Fruit fly (Drosophila melanogaster) whole organism, adult: ENCODE data around the gene Rab7.

Experiments
- CG11617 ChIP-seq: fragments of 200-800 bp; sonication (Bioruptor generic); optimal IDR thresholded peaks from 2 replicates; lab custom pipeline; 2017; ENCODE audit warnings: mild to moderate bottlenecking, missing biosample characterization, missing genetic modification reagents, missing genetic modification characterization
- CG12768 ChIP-seq: fragments of 200-800 bp; sonication (Bioruptor generic); optimal IDR thresholded peaks from 2 replicates; lab custom pipeline; 2017; ENCODE audit warnings: missing biosample characterization, missing genetic modification characterization, mild to moderate bottlenecking, moderate library complexity, missing genetic modification reagents
- CG14711 ChIP-seq: fragments of 200-800 bp; sonication (Bioruptor generic); optimal IDR thresholded peaks from 2 replicates; lab custom pipeline; 2018; ENCODE audit warnings: missing biosample characterization, mild to moderate bottlenecking, missing genetic modification characterization, moderate library complexity
- CG1620 ChIP-seq: fragments of 200-800 bp; sonication (Bioruptor generic); optimal IDR thresholded peaks from 2 replicates; lab custom pipeline; 2016; ENCODE audit warnings: missing biosample characterization, missing genetic modification characterization
- CG33017 ChIP-seq: fragments of 200-800 bp; sonication (Bioruptor generic); optimal IDR thresholded peaks from 2 replicates; lab custom pipeline; 2018; ENCODE audit warnings: missing biosample characterization, mild to moderate bottlenecking, missing genetic modification characterization, moderate library complexity
- CG5204 ChIP-seq: fragments of 200-800 bp; sonication (Bioruptor generic); optimal IDR thresholded peaks from 2 replicates; lab custom pipeline; 2016; ENCODE audit warnings: missing biosample characterization, missing genetic modification characterization
- CG7045 ChIP-seq: fragments of 200-800 bp; sonication (Bioruptor generic); optimal IDR thresholded peaks from 2 replicates; lab custom pipeline; 2017; ENCODE audit warnings: missing biosample characterization, mild to moderate bottlenecking, missing genetic modification characterization
- CG7101 ChIP-seq: fragments of 200-800 bp; sonication (Bioruptor generic); optimal IDR thresholded peaks from 2 replicates; lab custom pipeline; 2018; ENCODE audit warnings: missing biosample characterization, mild to moderate bottlenecking, missing genetic modification characterization, moderate library complexity
- Clk ChIP-seq: fragments of 200-800 bp; sonication (Bioruptor generic); optimal IDR thresholded peaks from 2 replicates; lab custom pipeline; 2017; ENCODE audit warnings: missing biosample characterization, missing genetic modification characterization
- Crg-1 ChIP-seq: fragments of 200-800 bp; sonication (Bioruptor generic); optimal IDR thresholded peaks from 2 replicates; lab custom pipeline; 2016; ENCODE audit warnings: missing biosample characterization, missing genetic modification characterization
- Hr96 ChIP-seq: fragments of 200-800 bp; sonication (Bioruptor generic); optimal IDR thresholded peaks from 2 replicates; lab custom pipeline; 2016; ENCODE audit warnings: missing biosample characterization, missing genetic modification characterization
- Mnt ChIP-seq: fragments of 200-800 bp; sonication (Bioruptor generic); optimal IDR thresholded peaks from 2 replicates; lab custom pipeline; 2016; ENCODE audit warnings: missing biosample characterization, mild to moderate bottlenecking, missing genetic modification characterization
- bab1 ChIP-seq: fragments of 200-800 bp; sonication (Bioruptor generic); optimal IDR thresholded peaks from 3 replicates; lab custom pipeline; 2019; ENCODE audit warnings: missing biosample characterization, mild to moderate bottlenecking, missing genetic modification characterization, moderate library complexity
- cic ChIP-seq: fragments of 200-800 bp; sonication (Bioruptor generic); optimal IDR thresholded peaks from 2 replicates; lab custom pipeline; 2017; ENCODE audit warnings: missing biosample characterization, mild to moderate bottlenecking, missing genetic modification characterization, moderate library complexity
- cnc ChIP-seq, 2 experiments: fragments of >200 bp; optimal IDR thresholded peaks; 2 replicates each; lab custom pipeline; 2017
- kay ChIP-seq: fragments of 200-800 bp; sonication (Bioruptor generic); peaks from one replicate; lab custom pipeline; 2016; ENCODE audit warnings: missing biosample characterization, missing genetic modification characterization, borderline replicate concordance
- ovo ChIP-seq: fragments of 200-800 bp; sonication (Bioruptor generic); optimal IDR thresholded peaks from 2 replicates; lab custom pipeline; 2016; ENCODE audit warnings: missing biosample characterization, missing genetic modification characterization
- pad ChIP-seq: fragments of 200-800 bp; sonication (Bioruptor generic); optimal IDR thresholded peaks from 3 replicates; lab custom pipeline; 2017; ENCODE audit warnings: missing biosample characterization, missing genetic modification characterization, mild to moderate bottlenecking, moderate library complexity, missing genetic modification reagents
- tj ChIP-seq: fragments of 200-800 bp; sonication (Bioruptor generic); optimal IDR thresholded peaks from 3 replicates; lab custom pipeline; 2017; ENCODE audit warnings: missing biosample characterization, mild to moderate bottlenecking, missing genetic modification characterization, moderate library complexity
- toe ChIP-seq: fragments of 200-800 bp; sonication (Bioruptor generic); optimal IDR thresholded peaks from 2 replicates; lab custom pipeline; 2016; ENCODE audit warnings: missing biosample characterization, missing genetic modification characterization

Rab7 gene

DNA sequence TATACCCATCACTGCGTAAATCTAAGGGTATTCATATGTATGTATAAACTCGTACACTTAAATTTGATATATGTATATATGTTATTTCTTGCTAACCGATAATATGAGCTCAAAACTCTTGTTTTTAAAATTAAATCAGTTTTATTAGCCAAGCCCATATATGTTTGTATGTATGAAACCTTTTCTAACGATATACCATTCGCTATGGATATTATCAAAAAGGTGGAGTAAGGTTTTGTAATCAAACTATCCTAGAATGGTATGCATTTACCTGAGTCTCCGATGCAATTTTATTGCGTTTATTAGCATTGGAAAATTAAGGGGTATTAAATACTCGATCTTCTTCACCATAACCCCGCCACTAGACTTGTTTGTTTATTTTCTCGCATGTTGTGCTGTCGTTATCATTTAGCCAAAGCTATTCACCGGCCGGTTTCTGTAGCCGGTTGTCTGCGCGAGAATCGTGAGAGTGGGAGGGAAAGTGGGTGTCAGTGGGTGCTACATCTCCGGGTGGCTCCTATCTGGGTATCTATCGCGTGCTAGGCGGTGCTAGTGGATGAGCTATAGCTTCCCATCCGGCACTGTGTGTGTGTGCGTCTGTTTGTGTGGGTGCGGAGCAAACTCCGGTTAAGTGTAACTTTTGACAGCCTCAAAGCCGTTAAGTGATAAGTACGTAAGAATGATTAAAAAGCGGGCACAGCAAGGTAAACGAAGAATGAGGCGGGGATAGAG, 15.1 kb downstream of the Rab7 start:
- TF ChIP-seq pad (GFP tag; lab: Kevin White, UChicago) (no peak), CG33017 (tag; lab: Kevin White, UChicago) (no peak), Crg-1 (GFP tag; lab: Kevin White, UChicago) (no peak), bab1 (GFP tag; lab: Kevin White, UChicago) (no peak), kay (peak; percentile 66), cnc (optimal IDR thresholded peaks at IDR 0.05; lab: Kevin White, UChicago) (no peak), CG11617 (no peak), ovo (GFP tag; lab: Kevin White, UChicago) (no peak), CG12768 (GFP tag; lab: Kevin White, UChicago) (no peak), Hr96 (GFP tag; lab: Kevin White, UChicago) (no peak), Clk (GFP tag; lab: Kevin White, UChicago) (no peak), Mnt (GFP tag; lab: Kevin White, UChicago) (peak; percentile 5), CG1620 (GFP tag; lab: Kevin White, UChicago) (no peak), tj (GFP tag; lab: Kevin White, UChicago) (no peak), CG7101 (tag; lab: Kevin White, UChicago) (no peak), cic (GFP tag; lab: Kevin White, UChicago) (peak; percentile 41)

DNA sequence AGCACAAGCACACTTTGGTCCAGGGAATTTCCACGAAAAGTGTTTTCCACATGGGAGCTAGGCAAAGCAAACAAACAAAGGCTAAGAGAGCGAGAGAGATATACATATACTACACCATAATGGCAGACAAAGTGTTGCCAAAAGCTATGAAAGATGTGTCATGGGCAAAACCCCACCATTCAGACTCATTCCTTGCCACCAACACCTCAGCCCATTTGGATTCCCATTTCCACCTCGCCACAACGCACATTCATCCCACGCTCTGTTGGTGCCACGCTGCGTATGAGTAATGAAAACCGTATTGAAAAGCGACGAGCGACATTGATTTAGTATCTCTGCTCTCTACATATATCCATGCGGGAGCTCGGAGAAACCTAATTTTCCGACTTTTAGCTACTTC, 16.1 kb downstream of the Rab7 start:
- TF ChIP-seq toe (GFP tag; lab: Kevin White, UChicago) (no peak), CG7045 (GFP tag; lab: Kevin White, UChicago) (no peak), ovo (GFP tag; lab: Kevin White, UChicago) (no peak), CG14711 (tag; lab: Kevin White, UChicago) (no peak), Crg-1 (GFP tag; lab: Kevin White, UChicago) (no peak), CG5204 (GFP tag; lab: Kevin White, UChicago) (no peak), Clk (GFP tag; lab: Kevin White, UChicago) (no peak), kay (no peak), CG12768 (GFP tag; lab: Kevin White, UChicago) (no peak), cnc (optimal IDR thresholded peaks at IDR 0.05; lab: Kevin White, UChicago) (no peak), Mnt (GFP tag; lab: Kevin White, UChicago) (no peak), CG7101 (tag; lab: Kevin White, UChicago) (no peak), cic (GFP tag; lab: Kevin White, UChicago) (no peak)

DNA sequence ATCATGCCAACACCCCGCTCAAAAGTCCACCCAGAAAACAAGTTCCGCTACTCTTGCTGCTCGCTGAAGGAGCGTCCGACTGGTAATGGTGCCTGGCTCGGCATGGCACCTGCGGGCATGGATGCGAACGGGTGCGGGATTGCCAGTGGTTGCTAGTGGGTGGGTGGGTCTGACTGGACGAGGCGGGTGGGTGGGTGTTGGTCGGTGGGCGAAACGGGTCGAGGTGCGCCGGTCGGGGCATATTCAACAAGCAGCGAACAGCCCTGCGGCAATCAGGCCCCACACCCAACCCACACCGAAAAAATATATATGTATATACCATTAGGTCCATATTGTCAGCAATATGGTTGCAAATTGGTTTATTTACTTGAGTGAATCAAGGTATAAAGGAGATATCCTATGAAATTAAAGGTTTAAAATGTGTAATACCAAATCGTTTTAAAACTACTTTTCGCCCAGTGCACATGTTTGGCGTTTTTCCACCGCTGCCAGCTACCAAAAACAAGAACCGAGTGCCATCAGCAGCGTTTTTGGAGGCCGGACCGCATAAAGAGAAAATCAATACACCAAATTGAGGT, 17.9 kb downstream of the Rab7 start:
- TF ChIP-seq CG7045 (GFP tag; lab: Kevin White, UChicago) (no peak), CG33017 (tag; lab: Kevin White, UChicago) (peak; percentile 1)

DNA sequence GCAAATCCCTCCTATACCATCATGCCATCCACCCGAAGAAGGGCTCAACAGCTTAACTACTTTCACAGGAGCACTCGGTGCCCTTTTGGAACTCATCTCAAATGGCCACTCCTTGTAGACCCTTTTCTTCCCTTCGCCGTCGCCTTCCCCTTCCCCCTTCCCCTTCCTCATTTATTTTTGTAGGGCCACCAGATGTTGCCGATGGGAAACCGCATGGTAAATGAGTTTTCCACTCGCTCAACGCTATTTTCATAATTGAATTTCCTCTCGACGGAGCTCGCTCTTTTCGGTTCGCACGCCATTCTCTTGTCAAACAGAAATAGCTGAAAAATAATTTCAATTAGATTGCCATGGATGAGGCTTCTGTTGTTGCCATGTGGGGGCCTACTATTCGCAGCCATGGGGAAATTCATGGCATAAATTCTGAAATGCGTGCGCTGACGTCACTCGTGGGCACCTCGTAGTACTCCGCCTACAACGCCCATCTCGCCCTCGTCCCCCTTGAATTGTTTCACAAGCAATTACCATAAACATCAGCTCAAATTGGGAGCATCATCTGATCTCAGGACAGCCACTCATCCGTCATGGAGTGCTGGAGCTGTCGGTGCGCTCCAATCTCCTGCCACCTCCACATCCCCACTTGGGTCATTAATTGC, 19.4 kb downstream of the Rab7 start:
- TF ChIP-seq Mnt (GFP tag; lab: Kevin White, UChicago) (no peak), CG1620 (GFP tag; lab: Kevin White, UChicago) (no peak), CG5204 (GFP tag; lab: Kevin White, UChicago) (no peak), cic (GFP tag; lab: Kevin White, UChicago) (no peak), tj (GFP tag; lab: Kevin White, UChicago) (no peak), CG7045 (GFP tag; lab: Kevin White, UChicago) (no peak), pad (GFP tag; lab: Kevin White, UChicago) (no peak), toe (GFP tag; lab: Kevin White, UChicago) (no peak), cnc (optimal IDR thresholded peaks at IDR 0.05; lab: Kevin White, UChicago) (no peak), bab1 (GFP tag; lab: Kevin White, UChicago) (no peak), CG11617 (no peak), kay (no peak), CG7101 (tag; lab: Kevin White, UChicago) (no peak), Hr96 (GFP tag; lab: Kevin White, UChicago) (no peak)

DNA sequence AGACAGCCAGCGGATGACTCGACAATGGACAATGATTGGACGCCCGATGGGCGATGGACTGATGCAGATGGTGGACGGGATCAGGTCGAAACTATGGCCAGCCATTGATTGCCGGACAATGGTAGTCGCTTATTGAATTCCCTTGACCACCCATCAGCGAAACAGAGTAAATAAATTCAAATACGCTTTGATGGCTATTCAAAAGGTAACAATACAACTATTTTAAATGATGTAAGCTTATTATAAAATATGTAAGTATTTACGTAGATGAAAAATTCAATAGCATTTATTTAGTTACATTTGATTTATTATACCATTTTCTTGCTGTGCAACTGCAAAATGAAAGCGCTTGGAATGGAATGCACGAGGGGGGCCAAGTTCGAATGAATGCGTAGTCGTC, 21.8 kb downstream of the Rab7 start:
- TF ChIP-seq pad (GFP tag; lab: Kevin White, UChicago) = no peak
- TF ChIP-seq kay = no peak
- TF ChIP-seq CG1620 (GFP tag; lab: Kevin White, UChicago) = no peak
- no peak for TF ChIP-seq Hr96 (GFP tag; lab: Kevin White, UChicago)
- no peak for TF ChIP-seq Crg-1 (GFP tag; lab: Kevin White, UChicago)
- TF ChIP-seq cnc (optimal IDR thresholded peaks at IDR 0.05; lab: Kevin White, UChicago) = no peak
- TF ChIP-seq Clk (GFP tag; lab: Kevin White, UChicago) = no peak
- TF ChIP-seq CG14711 (tag; lab: Kevin White, UChicago) = no peak
- TF ChIP-seq CG12768 (GFP tag; lab: Kevin White, UChicago) = no peak
- TF ChIP-seq CG11617 = no peak
- no peak for TF ChIP-seq tj (GFP tag; lab: Kevin White, UChicago)
- no peak for TF ChIP-seq CG7045 (GFP tag; lab: Kevin White, UChicago)
- no peak for TF ChIP-seq cic (GFP tag; lab: Kevin White, UChicago)
- TF ChIP-seq Mnt (GFP tag; lab: Kevin White, UChicago) = no peak
- TF ChIP-seq ovo (GFP tag; lab: Kevin White, UChicago) = no peak
- no peak for TF ChIP-seq CG7101 (tag; lab: Kevin White, UChicago)
- no peak for TF ChIP-seq CG5204 (GFP tag; lab: Kevin White, UChicago)
- no peak for TF ChIP-seq CG33017 (tag; lab: Kevin White, UChicago)
- TF ChIP-seq toe (GFP tag; lab: Kevin White, UChicago) = no peak
